Fruit fly (Drosophila melanogaster): ENCODE data around the gene Ipk2.

Ipk2 gene

dm6 chr2L:526924-527307 is 47.1 kb downstream of the Ipk2 start (continued):
- TF ChIP-seq Fer3 (tag; optimal IDR thresholded peaks at IDR 0.05) (no peak), CG10209 (GFP tag; optimal IDR thresholded peaks at IDR 0.05) (no peak), CG10979 (tag; optimal IDR thresholded peaks at IDR 0.05) (peak; percentile 11), CG7963 (GFP tag; IDR thresholded peaks at IDR 0.05; ENCODE audit: partially characterized antibody) (no peak), usp (GFP tag; optimal IDR thresholded peaks at IDR 0.05) (no peak), aop (GFP tag; IDR thresholded peaks at IDR 0.05) (no peak), CG11247 (GFP tag; IDR thresholded peaks at IDR 0.05) (no peak), CG2678 (tag; optimal IDR thresholded peaks at IDR 0.05) (peak; percentile 13), insv (GFP tag; optimal IDR thresholded peaks at IDR 0.05) (no peak), CG3995 (GFP tag; optimal IDR thresholded peaks at IDR 0.05) (no peak), Hr39 (optimal IDR thresholded peaks at IDR 0.05) (no peak), CG10959 (GFP tag; IDR thresholded peaks at IDR 0.05) (no peak), gsb-n (tag; optimal IDR thresholded peaks at IDR 0.05) (no peak), CG10274 (GFP tag; optimal IDR thresholded peaks at IDR 0.05) (peak; percentile 64), pb (GFP tag; optimal IDR thresholded peaks at IDR 0.05) (no peak), ken (GFP tag; IDR thresholded peaks at IDR 0.05) (no peak), esg (GFP tag; conservative IDR thresholded peaks at IDR 0.05) (no peak), Dbx (GFP tag; IDR thresholded peaks at IDR 0.05) (no peak), sens (GFP tag) (peak; percentile 64), al (GFP tag; IDR thresholded peaks at IDR 0.05) (no peak), Mes4 (GFP tag; optimal IDR thresholded peaks at IDR 0.05) (no peak), D19B (GFP tag; optimal IDR thresholded peaks at IDR 0.05) (no peak), wor (GFP tag; IDR thresholded peaks at IDR 0.05) (no peak), H2.0 (GFP tag; IDR thresholded peaks at IDR 0.05) (no peak), Nf-YC (tag; optimal IDR thresholded peaks at IDR 0.05) (peak; percentile 39), CG8089 (GFP tag; optimal IDR thresholded peaks at IDR 0.05) (no peak), CG11723 (GFP tag; optimal IDR thresholded peaks at IDR 0.05) (no peak), Jarid2 (GFP tag; optimal IDR thresholded peaks at IDR 0.05) (no peak), CG11560 (tag; IDR thresholded peaks at IDR 0.05) (no peak), CG31365 (tag; optimal IDR thresholded peaks at IDR 0.05) (no peak), Xbp1 (GFP tag; optimal IDR thresholded peaks at IDR 0.05) (no peak), row (GFP tag; IDR thresholded peaks at IDR 0.05) (peak; percentile 42; the same call in 1 of the 3 replicates), Sox102F (GFP tag; optimal IDR thresholded peaks at IDR 0.05) (peak; percentile 25), CG14965 (GFP tag; optimal IDR thresholded peaks at IDR 0.05; ENCODE audit: borderline replicate concordance) (no peak), mld (GFP tag; IDR thresholded peaks at IDR 0.05; ENCODE audit: partially characterized antibody) (no peak), CG31224 (GFP tag; IDR thresholded peaks at IDR 0.05) (no peak), org-1 (GFP tag; optimal IDR thresholded peaks at IDR 0.05) (no peak), crp (GFP tag; optimal IDR thresholded peaks at IDR 0.05) (no peak), zfh1 (GFP tag; IDR thresholded peaks at IDR 0.05) (no peak), CG7839 (tag; optimal IDR thresholded peaks at IDR 0.05) (no peak), bab2 (GFP tag; optimal IDR thresholded peaks at IDR 0.05) (no peak), CG15514 (GFP tag; optimal IDR thresholded peaks at IDR 0.05) (no peak), Pdp1 (GFP tag; optimal IDR thresholded peaks at IDR 0.05) (no peak), CG14014 (GFP tag; IDR thresholded peaks at IDR 0.05) (no peak), CG43689 (GFP tag; IDR thresholded peaks at IDR 0.05) (no peak), Med (GFP tag) (peak; percentile 8), btn (GFP tag; optimal IDR thresholded peaks at IDR 0.05) (no peak), CG16815 (GFP tag; optimal IDR thresholded peaks at IDR 0.05) (no peak)

Data from whole organism, embryonic.